Fruit fly (Drosophila melanogaster): Measurements from ENCODE around the gene CG13461.

dm6 chr3L:15076380-15076779 lies 24.1 kb upstream of the CG13461 start:
- TF ChIP-seq Myc (optimal IDR thresholded peaks at IDR 0.05) (no peak), psq (optimal IDR thresholded peaks at IDR 0.05) (no peak), ttk (optimal IDR thresholded peaks at IDR 0.05) (no peak), h (optimal IDR thresholded peaks at IDR 0.05) (no peak)
